Fruit fly (Drosophila melanogaster): Measurements from ENCODE around the gene Cnot4.

Cnot4 gene

dm6 chr2L:10408122-10408576, 11.6 kb downstream of the Cnot4 start, which contains the start of the genes Ip259 and RpS27A (continued):
- TF ChIP-seq CG6276 (GFP tag; optimal IDR thresholded peaks at IDR 0.05): no peak
- peak; percentile 2 for TF ChIP-seq Hr4 (GFP tag; optimal IDR thresholded peaks at IDR 0.05)
- TF ChIP-seq CG6854 (GFP tag; optimal IDR thresholded peaks at IDR 0.05): peak; percentile 84
- no peak for TF ChIP-seq svp (GFP tag)
- TF ChIP-seq lz (GFP tag; optimal IDR thresholded peaks at IDR 0.05): peak; percentile 80
- no peak for TF ChIP-seq spab (GFP tag; optimal IDR thresholded peaks at IDR 0.05)
- TF ChIP-seq Eip93F (GFP tag; optimal IDR thresholded peaks at IDR 0.05): peak; percentile 21
- peak; percentile 61 for TF ChIP-seq Blimp-1 (GFP tag; optimal IDR thresholded peaks at IDR 0.05)
- peak; percentile 39 for TF ChIP-seq dac (GFP tag; optimal IDR thresholded peaks at IDR 0.05)
- peak in 1 of 2 experiments; percentile 77 for TF ChIP-seq ss (GFP tag; optimal IDR thresholded peaks at IDR 0.05)
- peak; percentile 47 for TF ChIP-seq Sox15 (GFP tag; optimal IDR thresholded peaks at IDR 0.05)
- TF ChIP-seq CG4318 (GFP tag; optimal IDR thresholded peaks at IDR 0.05): no peak
- TF ChIP-seq vri (GFP tag; optimal IDR thresholded peaks at IDR 0.05): no peak
- no peak for TF ChIP-seq CG11294 (GFP tag; IDR thresholded peaks at IDR 0.05)
- 0 out of 2 replicates have a peak, but pooled peaks have one; percentile 19 for TF ChIP-seq Gug (GFP tag; IDR thresholded peaks at IDR 0.05)
- peak; percentile 58 for TF ChIP-seq OdsH (GFP tag; optimal IDR thresholded peaks at IDR 0.05)
- TF ChIP-seq Ets96B (tag; optimal IDR thresholded peaks at IDR 0.05): peak; percentile 37
- peak; percentile 71 for TF ChIP-seq topi (GFP tag; optimal IDR thresholded peaks at IDR 0.05)
- TF ChIP-seq CG8319 (GFP tag; optimal IDR thresholded peaks at IDR 0.05): peak; percentile 60
- peak; percentile 67 for TF ChIP-seq CG34406 (GFP tag; optimal IDR thresholded peaks at IDR 0.05)
- peak; percentile 85 for TF ChIP-seq esn (GFP tag; optimal IDR thresholded peaks at IDR 0.05)
- TF ChIP-seq Sox102F (GFP tag; optimal IDR thresholded peaks at IDR 0.05): no peak
- peak; percentile 61 for TF ChIP-seq CG9139 (GFP tag; optimal IDR thresholded peaks at IDR 0.05)
- TF ChIP-seq CG1621 (tag; optimal IDR thresholded peaks at IDR 0.05): no peak
- peak; percentile 70 for TF ChIP-seq acj6 (GFP tag; optimal IDR thresholded peaks at IDR 0.05)
- no peak for TF ChIP-seq Hr38 (GFP tag; optimal IDR thresholded peaks at IDR 0.05)
- TF ChIP-seq CG3032 (tag; optimal IDR thresholded peaks at IDR 0.05): peak; percentile 62
- TF ChIP-seq CG6808 (GFP tag; optimal IDR thresholded peaks at IDR 0.05): no peak
- no peak for TF ChIP-seq Sox14 (GFP tag; optimal IDR thresholded peaks at IDR 0.05)
- TF ChIP-seq Eip78C (GFP tag): peak; percentile 90
- TF ChIP-seq achi (GFP tag; optimal IDR thresholded peaks at IDR 0.05): no peak
- TF ChIP-seq net (GFP tag; optimal IDR thresholded peaks at IDR 0.05): no peak
- TF ChIP-seq CG7368 (GFP tag; optimal IDR thresholded peaks at IDR 0.05): no peak
- no peak for TF ChIP-seq CG15336 (GFP tag; IDR thresholded peaks at IDR 0.05)
- peak; percentile 38 for TF ChIP-seq CG11902 (GFP tag; optimal IDR thresholded peaks at IDR 0.05)

dm6 chr2L:10413251-10414127, 17.0 kb downstream of the Cnot4 start, which contains the start of the genes CG5355 and Klp31E:
Gene CG5355, minus strand, starts transcription at chr2L:10413463.
Gene Klp31E, plus strand, starts transcription at chr2L:10414017.
- TF ChIP-seq CG11762 (GFP tag; optimal IDR thresholded peaks at IDR 0.05; ENCODE audit: insufficient read depth) (no peak), Eip75B (GFP tag; optimal IDR thresholded peaks at IDR 0.05) (no peak), Hr4 (GFP tag; optimal IDR thresholded peaks at IDR 0.05) (no peak), dac (GFP tag; optimal IDR thresholded peaks at IDR 0.05) (no peak), CG1621 (tag; optimal IDR thresholded peaks at IDR 0.05) (no peak), CG6808 (GFP tag; optimal IDR thresholded peaks at IDR 0.05) (no peak), eg (GFP tag; IDR thresholded peaks at IDR 0.05) (no peak), achi (GFP tag; optimal IDR thresholded peaks at IDR 0.05) (no peak), CG3919 (GFP tag; optimal IDR thresholded peaks at IDR 0.05) (no peak), Gug (GFP tag; IDR thresholded peaks at IDR 0.05) (0 out of 2 replicates have a peak, but pooled peaks have one; percentile 41), acj6 (GFP tag; optimal IDR thresholded peaks at IDR 0.05) (peak; percentile 50), dsx (GFP tag; optimal IDR thresholded peaks at IDR 0.05; ENCODE audit: poor library complexity, severe bottlenecking) (no peak), Sox102F (GFP tag; optimal IDR thresholded peaks at IDR 0.05) (no peak), Smox (GFP tag; optimal IDR thresholded peaks at IDR 0.05) (no peak), OdsH (GFP tag; optimal IDR thresholded peaks at IDR 0.05) (peak; percentile 69), CG8632 (GFP tag; optimal IDR thresholded peaks at IDR 0.05) (no peak), CG8319 (GFP tag; optimal IDR thresholded peaks at IDR 0.05) (no peak), esn (GFP tag; optimal IDR thresholded peaks at IDR 0.05) (peak; percentile 54), salr (GFP tag; optimal IDR thresholded peaks at IDR 0.05) (no peak), CG32006 (GFP tag; optimal IDR thresholded peaks at IDR 0.05) (no peak), fd85E (GFP tag; optimal IDR thresholded peaks at IDR 0.05) (no peak), CG6276 (GFP tag; optimal IDR thresholded peaks at IDR 0.05) (no peak), Hr38 (GFP tag; optimal IDR thresholded peaks at IDR 0.05) (no peak), CG15336 (GFP tag; IDR thresholded peaks at IDR 0.05) (no peak), CG6163 (GFP tag; IDR thresholded peaks at IDR 0.05) (no peak), Ets96B (tag; optimal IDR thresholded peaks at IDR 0.05) (peak; percentile 46), CG11294 (GFP tag; IDR thresholded peaks at IDR 0.05) (no peak), Lpt (GFP tag; optimal IDR thresholded peaks at IDR 0.05) (no peak), spab (GFP tag; optimal IDR thresholded peaks at IDR 0.05) (no peak)

Measured in whole organism, prepupa.